Fruit fly (Drosophila melanogaster) whole organism, embryonic: Measurements from ENCODE around the gene CG42536.

Experiments
- Asciz ChIP-seq: fragments of 200-800 bp; sonication (Bioruptor generic); optimal IDR thresholded peaks from 2 replicates; lab custom pipeline; 2017; ENCODE audit warnings: missing biosample characterization, mild to moderate bottlenecking, missing genetic modification characterization, missing genetic modification reagents
- CG10267 ChIP-seq: fragments of 200-800 bp; sonication (Bioruptor generic); optimal IDR thresholded peaks from 2 replicates; lab custom pipeline; 2018; ENCODE audit warnings: missing biosample characterization, mild to moderate bottlenecking, missing genetic modification characterization, moderate library complexity
- Doc3 ChIP-seq: fragments of 200-800 bp; sonication (Bioruptor generic); IDR thresholded peaks from 3 replicates; pipeline ENCODE4 v1.3.6; 2022; ENCODE audit warnings: missing biosample characterization, missing genetic modification characterization; ENCODE audit not compliant: partially characterized antibody
- Hr39 ChIP-seq: fragments of >200 bp; optimal IDR thresholded peaks from 2 replicates; lab custom pipeline; 2017
- Oaz ChIP-seq: fragments of 200-800 bp; sonication (Bioruptor generic); IDR thresholded peaks from 2 replicates; pipeline ENCODE4 v1.3.6; 2022; ENCODE audit warnings: missing biosample characterization, missing genetic modification characterization
- chif ChIP-seq, 2 experiments: fragments of 200-800 bp; sonication (Bioruptor generic); optimal IDR thresholded peaks; 3 replicates each; lab custom pipeline; 2016; ENCODE audit warnings: missing biosample characterization in 2 of 2, missing genetic modification characterization in 2 of 2
- psq ChIP-seq: fragments of 200-800 bp; sonication (Bioruptor generic); optimal IDR thresholded peaks from 2 replicates; lab custom pipeline; 2017; ENCODE audit warnings: missing biosample characterization, missing genetic modification characterization
- sens-2 ChIP-seq: fragments of 200-800 bp; sonication (Bioruptor generic); IDR thresholded peaks from 2 replicates; pipeline ENCODE4 v1.3.6; 2022; ENCODE audit warnings: missing biosample characterization, missing genetic modification characterization

- TF ChIP-seq chif (GFP tag; optimal IDR thresholded peaks at IDR 0.05; lab: Kevin White, UChicago) (peak in 1 of 2 experiments; percentile 9), Hr39 (lab: Kevin White, UChicago) (no peak), Doc3 (GFP tag; lab: Robert Waterston, UW) (no peak), Asciz (no peak), sens-2 (GFP tag; lab: Robert Waterston, UW) (no peak), CG10267 (tag; lab: Kevin White, UChicago) (no peak), Oaz (no peak), psq (GFP tag; lab: Kevin White, UChicago) (no peak)
These were observed 18.6 kb upstream of the CG42536 start for dm6 chr3L:10648431-10648830.
